Worm (Caenorhabditis elegans): Measurements from ENCODE around the gene zipt-3.

zipt-3 gene

DNA sequence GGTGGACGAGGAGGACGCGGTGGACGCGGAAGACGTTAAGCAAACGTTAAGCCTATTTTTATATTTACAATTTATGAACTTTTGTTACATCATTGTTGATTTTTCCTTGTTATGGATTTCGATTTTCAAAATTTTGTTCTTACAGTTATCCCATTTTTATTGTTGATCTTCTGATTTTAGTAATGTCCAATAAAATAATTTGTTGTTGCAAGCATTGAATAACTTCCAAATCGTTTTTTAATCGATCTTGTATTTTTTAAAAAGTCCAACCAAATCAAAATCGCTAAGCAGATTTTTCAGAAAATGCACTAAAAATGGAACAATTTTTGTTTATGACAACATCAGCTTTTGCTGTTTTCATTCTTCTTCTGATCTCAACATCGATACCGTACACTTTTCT, at the start of gene zipt-3:
Gene zipt-3, plus strand, starts transcription at position 301 of the 400 bp plus-strand sequence.
- TF ChIP-seq dao-5 (tag; optimal IDR thresholded peaks at IDR 0.05): no peak
- TF ChIP-seq him-1 (tag; optimal IDR thresholded peaks at IDR 0.05): no peak
- no peak for TF ChIP-seq W03F9.2 (tag; optimal IDR thresholded peaks at IDR 0.05)

DNA sequence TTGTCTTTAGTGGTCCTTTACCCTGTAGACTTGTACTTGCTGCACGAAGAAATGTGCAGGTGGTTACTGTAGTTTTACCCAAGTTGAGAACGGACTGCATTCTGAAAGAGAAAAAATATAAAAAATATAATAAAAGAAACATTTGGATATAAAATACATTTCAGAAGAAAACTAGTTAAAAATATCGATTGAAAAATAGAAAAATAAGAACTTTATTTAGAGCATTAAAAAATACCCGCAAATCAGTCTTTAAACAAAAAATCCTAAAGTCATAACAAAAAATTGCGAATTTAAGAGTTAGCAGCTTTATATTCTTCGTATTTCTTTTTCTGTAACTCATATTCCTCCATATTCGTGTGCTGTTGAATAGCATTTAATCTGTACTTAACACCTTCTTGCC, 49.1 kb upstream of the zipt-3 start, which contains the start of gene C25H3.7:
Gene C25H3.7, minus strand, starts transcription at position 101 of the 400 bp plus-strand sequence.
- no peak for TF ChIP-seq him-1 (tag; optimal IDR thresholded peaks at IDR 0.05)
- no peak for TF ChIP-seq dao-5 (tag; optimal IDR thresholded peaks at IDR 0.05)
- TF ChIP-seq W03F9.2 (tag; optimal IDR thresholded peaks at IDR 0.05): no peak

DNA sequence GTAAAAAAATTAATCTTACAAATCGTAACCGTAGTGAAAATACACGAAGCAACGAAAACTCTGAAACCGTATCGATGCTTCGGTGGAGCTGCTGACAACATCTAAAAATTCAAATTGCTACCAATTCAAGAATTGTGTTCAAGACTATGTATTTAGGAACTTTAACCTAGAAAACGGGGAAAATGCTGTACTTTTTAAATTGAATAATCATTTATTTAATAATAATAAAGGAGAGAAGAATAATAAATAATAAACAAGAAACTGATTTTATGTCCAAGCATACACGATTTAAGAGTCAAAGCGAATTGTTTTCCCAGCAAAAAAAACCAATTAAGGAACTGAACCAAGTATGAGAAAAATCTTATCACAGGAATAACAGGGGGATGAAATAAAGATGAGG, 48.4 kb upstream of the zipt-3 start, which contains the start of gene C25H3.17:
Gene C25H3.17, minus strand, starts transcription at position 101 of the 400 bp plus-strand sequence.
- TF ChIP-seq dao-5 (tag; optimal IDR thresholded peaks at IDR 0.05) (no peak), him-1 (tag; optimal IDR thresholded peaks at IDR 0.05) (no peak), W03F9.2 (tag; optimal IDR thresholded peaks at IDR 0.05) (no peak)

DNA sequence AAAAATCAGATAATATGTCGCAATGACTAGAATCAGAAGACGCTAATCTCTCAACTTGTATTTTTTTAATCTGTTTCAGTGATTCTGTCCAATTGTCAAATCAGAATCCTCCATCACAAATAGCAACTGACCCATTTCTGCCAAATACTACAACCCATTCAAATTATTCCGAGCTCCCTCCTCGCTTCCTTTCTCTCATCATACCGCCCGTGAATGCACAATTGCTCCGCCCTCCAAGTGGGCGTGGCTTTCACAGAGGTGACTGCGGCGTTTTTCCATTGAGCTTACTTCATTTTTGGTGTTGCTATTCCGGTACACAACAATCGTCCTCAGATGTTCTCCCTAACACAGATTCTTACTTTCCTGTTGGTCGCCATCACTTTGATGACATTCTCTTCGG, 37.2 kb upstream of the zipt-3 start, which contains the start of gene flp-27:
Gene flp-27, plus strand, starts transcription at position 301 of the 400 bp plus-strand sequence.
- TF ChIP-seq dao-5 (tag; optimal IDR thresholded peaks at IDR 0.05) (no peak), W03F9.2 (tag; optimal IDR thresholded peaks at IDR 0.05) (no peak), him-1 (tag; optimal IDR thresholded peaks at IDR 0.05) (no peak)

DNA sequence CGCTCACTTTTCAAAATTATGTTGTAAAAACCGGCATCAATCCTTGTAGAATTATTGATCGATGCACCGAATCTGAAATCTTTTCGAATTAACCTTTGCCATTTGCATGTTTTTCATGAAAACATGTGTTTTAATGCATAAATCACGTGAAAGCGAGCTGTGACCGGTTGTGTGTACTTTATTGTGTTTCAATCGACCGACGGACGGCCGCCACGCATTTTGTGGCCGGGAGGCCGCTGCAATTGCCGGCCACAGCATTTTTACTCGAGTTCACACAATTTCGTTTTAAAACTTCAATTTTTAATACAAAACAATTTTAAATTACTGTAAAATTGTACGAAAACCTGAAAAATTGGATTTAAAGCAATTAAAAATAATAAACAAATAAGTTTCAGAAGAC, 29.0 kb upstream of the zipt-3 start, which contains the start of gene C25H3.11:
Gene C25H3.11, minus strand, starts transcription at position 82 of the 400 bp plus-strand sequence.
- TF ChIP-seq dao-5 (tag; optimal IDR thresholded peaks at IDR 0.05) (no peak), him-1 (tag; optimal IDR thresholded peaks at IDR 0.05) (no peak), W03F9.2 (tag; optimal IDR thresholded peaks at IDR 0.05) (no peak)

DNA sequence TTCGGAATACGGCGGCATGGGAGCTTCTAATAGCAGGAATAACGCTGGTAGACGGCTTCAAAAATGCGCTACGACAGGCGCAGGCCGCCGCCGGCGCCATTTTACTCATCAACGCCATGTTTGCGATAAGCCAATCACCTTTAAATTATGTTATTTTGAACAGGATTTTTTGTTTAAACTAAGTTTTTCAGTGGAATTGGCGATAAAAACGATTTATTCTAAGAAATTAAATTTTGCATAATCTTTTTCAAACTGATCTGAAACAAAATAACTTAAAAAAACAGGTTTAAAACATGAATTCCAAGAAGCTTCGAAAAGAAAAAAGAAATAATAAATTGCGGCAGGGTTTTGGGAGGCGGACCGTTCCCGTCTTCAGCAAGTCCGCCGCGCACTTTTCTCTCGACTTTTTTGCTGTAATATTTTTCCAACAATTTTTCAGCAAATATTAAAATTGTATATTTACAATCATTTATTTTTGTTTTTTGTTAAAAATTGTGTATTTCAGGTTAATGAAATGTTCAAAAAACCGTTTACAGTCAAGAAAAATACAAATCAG, 26.6 kb upstream of the zipt-3 start, which contains the start of the genes ndub-5 and eif-2D:
Gene ndub-5, minus strand, starts transcription at position 138 of the 556 bp plus-strand sequence.
Gene eif-2D, plus strand, starts transcription at position 506 of the 556 bp plus-strand sequence.
- TF ChIP-seq dao-5 (tag; optimal IDR thresholded peaks at IDR 0.05) (no peak), him-1 (tag; optimal IDR thresholded peaks at IDR 0.05) (no peak), W03F9.2 (tag; optimal IDR thresholded peaks at IDR 0.05) (no peak)

DNA sequence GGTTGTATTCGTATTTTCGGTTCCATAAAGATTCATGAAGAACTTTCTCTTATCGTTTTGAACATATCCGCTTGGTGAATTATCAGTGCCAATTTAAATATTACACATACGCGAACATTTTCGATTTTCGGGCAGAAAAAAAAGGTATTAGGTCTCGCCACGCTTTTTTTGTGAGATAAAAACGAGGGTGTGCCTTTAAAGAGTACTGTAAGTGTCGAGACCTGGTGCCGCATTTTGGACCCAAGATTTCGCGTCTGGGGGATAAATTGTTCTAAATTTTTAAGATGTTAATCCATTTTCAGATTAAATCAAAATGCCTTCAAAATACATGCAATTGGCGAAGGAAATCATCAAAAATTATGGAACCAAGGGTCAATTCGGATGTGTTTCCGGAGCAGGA, 24.0 kb upstream of the zipt-3 start, which contains the start of gene C25H3.3:
Gene C25H3.3, plus strand, starts transcription at position 301 of the 400 bp plus-strand sequence.
- no peak for TF ChIP-seq him-1 (tag; optimal IDR thresholded peaks at IDR 0.05)
- no peak for TF ChIP-seq W03F9.2 (tag; optimal IDR thresholded peaks at IDR 0.05)
- no peak for TF ChIP-seq dao-5 (tag; optimal IDR thresholded peaks at IDR 0.05)

DNA sequence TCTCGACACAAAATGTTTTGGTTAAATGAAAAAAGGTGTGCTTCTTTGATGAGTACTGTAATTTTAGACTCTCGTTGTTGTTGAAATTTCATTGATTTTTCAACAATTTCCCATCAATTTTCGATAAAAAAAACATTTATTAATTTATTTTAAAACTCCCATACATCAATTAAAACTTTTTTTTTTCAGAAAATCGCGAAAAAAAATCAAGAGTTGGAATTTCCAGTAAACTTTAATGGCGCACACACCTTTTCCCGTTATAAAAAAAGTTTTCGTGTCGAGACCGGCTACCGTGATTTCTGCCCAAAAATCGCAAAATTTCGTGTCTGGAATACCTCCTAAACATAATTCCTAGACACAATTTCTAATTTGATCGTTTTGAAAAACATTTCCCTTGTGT, 23.1 kb upstream of the zipt-3 start, which contains the start of gene C25H3.14:
Gene C25H3.14, plus strand, starts transcription at position 301 of the 400 bp plus-strand sequence.
- TF ChIP-seq W03F9.2 (tag; optimal IDR thresholded peaks at IDR 0.05) (no peak), dao-5 (tag; optimal IDR thresholded peaks at IDR 0.05) (no peak)

DNA sequence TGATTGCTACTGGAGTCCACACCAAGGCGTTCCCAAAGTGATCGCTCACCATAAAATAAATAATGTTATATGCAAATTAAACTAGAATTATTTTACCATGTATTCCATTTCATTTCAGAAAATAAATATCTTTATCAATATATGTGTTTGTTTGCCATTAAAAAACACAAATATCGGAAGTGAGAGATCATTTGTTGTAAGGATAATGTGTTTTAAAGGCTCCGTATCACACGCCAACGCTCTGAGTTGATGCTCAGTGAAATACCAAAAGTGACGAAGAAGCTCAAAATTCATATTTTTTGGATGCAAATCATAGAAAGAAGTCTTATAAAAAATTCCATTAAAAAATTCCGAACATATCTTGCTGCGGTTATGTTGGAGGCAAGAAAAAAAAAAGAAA, 21.7 kb upstream of the zipt-3 start:
- TF ChIP-seq W03F9.2 (tag; optimal IDR thresholded peaks at IDR 0.05) (no peak), him-1 (tag; optimal IDR thresholded peaks at IDR 0.05) (no peak), dao-5 (tag; optimal IDR thresholded peaks at IDR 0.05) (no peak)

DNA sequence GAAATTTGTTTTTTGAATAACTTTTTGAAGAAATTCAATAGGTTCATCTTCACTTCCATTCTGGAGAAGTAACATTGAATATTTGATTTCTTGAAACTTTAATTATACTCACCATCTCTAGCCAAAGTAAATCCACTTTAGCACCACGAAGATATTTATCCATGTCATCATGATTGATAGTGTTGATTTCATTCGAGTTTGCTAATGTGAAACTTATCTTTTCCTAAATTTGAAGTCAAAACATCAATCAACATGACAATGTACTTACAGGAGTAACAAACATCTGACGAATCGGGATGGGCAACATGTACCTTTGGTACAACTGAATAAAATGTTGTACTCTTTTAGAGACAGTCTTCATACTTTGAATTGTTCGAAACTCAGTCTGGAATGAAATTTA, 20.6 kb upstream of the zipt-3 start:
- TF ChIP-seq dao-5 (tag; optimal IDR thresholded peaks at IDR 0.05): no peak
- TF ChIP-seq him-1 (tag; optimal IDR thresholded peaks at IDR 0.05): no peak
- no peak for TF ChIP-seq W03F9.2 (tag; optimal IDR thresholded peaks at IDR 0.05)

DNA sequence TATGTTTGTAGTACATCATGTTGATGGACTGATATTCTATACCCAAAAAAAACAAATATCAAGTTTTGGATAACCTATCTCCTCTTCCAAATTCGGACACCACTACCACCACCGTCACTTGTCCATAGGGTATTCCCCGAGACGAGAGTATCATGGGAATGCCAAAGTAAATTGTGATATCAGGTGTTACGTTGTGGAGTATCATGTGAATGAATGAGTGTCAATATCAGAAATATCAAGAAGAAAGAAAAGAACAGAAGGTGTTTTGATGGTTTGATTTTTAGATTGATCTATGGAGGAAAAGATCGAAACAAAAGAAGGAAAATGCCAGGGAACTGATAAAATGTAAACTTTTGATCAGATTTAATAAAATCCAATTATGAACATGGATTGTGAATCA, 19.7 kb upstream of the zipt-3 start:
- no peak for TF ChIP-seq W03F9.2 (tag; optimal IDR thresholded peaks at IDR 0.05)
- TF ChIP-seq him-1 (tag; optimal IDR thresholded peaks at IDR 0.05): no peak
- no peak for TF ChIP-seq dao-5 (tag; optimal IDR thresholded peaks at IDR 0.05)

DNA sequence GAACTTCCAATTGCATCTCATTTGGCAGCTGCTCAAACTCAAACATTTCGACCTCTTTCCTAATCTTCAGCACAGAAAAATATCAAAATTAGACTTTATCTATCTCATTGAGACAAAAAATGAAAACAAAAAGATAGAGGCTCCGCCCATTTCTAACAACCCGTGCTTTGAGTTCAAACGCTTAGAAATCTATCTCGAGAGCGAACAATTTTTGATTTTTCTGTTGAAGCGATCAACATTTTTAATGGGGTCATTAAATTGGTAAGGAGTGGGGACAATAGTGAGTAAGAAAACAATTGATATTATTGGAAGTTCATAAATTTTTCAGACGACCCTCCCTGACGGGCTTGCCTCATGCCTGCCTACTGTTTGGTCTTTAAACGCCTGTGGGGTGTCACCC, 19.1 kb upstream of the zipt-3 start, which contains the start of the genes C25H3.10 and C25H3.1:
Gene C25H3.10, minus strand, starts transcription at position 101 of the 400 bp plus-strand sequence.
Gene C25H3.1, plus strand, starts transcription at position 203 of the 400 bp plus-strand sequence.
- no peak for TF ChIP-seq him-1 (tag; optimal IDR thresholded peaks at IDR 0.05)
- TF ChIP-seq dao-5 (tag; optimal IDR thresholded peaks at IDR 0.05): no peak
- no peak for TF ChIP-seq W03F9.2 (tag; optimal IDR thresholded peaks at IDR 0.05)

DNA sequence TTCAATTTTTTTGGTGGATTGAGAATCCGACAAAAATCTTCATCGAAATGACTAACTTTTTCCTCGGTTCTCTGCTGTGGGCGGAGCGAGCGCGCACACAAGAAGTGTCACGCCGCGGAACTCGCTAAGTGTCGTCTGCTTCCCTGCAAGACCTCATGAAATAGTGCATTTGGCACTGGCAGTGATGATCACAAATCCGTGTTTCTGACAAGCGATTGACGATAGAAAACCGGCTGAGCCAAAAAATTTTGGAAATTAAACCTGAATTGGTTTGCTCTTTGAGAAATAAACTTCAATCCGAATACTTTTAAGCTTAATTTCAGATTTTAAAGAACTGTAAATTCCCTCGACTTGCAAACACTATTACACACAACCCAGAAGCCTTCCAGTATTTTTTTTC, 16.4 kb upstream of the zipt-3 start:
- no peak for TF ChIP-seq dao-5 (tag; optimal IDR thresholded peaks at IDR 0.05)
- peak; percentile 52 for TF ChIP-seq W03F9.2 (tag; optimal IDR thresholded peaks at IDR 0.05)
- TF ChIP-seq him-1 (tag; optimal IDR thresholded peaks at IDR 0.05): peak; percentile 40

DNA sequence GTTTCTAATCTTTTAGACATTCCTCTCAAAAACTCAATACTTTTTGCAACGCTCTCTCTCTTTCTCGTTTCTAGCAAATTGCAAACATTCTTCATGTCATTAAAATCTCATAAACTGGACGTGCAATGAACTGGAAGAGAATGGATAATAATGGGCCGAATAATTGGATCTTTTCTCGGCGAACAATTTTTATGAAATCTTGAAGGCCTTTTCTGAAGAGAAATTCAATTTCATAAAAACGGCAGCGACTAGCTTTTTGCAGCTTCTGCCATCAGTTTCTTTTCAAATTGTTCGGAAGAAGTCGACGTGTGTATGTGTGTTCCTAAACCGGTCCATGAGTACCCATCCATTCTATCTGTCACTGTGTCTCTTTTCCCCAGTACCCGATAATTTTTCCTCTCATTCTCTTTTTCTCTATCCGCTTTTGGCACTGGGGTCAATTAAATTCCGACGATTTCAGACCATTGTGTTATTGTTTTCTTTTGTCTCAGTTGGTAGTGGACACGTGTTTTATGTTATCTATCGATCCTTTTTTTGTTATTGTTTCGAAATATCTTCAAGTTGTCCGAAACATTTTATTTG, 15.2 kb upstream of the zipt-3 start:
- no peak for TF ChIP-seq him-1 (tag; optimal IDR thresholded peaks at IDR 0.05)
- TF ChIP-seq dao-5 (tag; optimal IDR thresholded peaks at IDR 0.05): no peak
- no peak for TF ChIP-seq W03F9.2 (tag; optimal IDR thresholded peaks at IDR 0.05)
